Worm (Caenorhabditis elegans) whole organism, young adult: ENCODE measurements around the gene Y17G9A.3.

Source experiments
- C06A6.2 ChIP-seq: fragments of 200-800 bp; sonication (Bioruptor generic); conservative IDR thresholded peaks from 2 replicates; pipeline ENCODE4 v1.3.6; 2022; ENCODE audit warnings: missing genetic modification characterization, missing compliant biosample characterization
- C17E4.6 ChIP-seq: fragments of 200-800 bp; sonication (Bioruptor generic); IDR thresholded peaks from 2 replicates; pipeline ENCODE4 v1.3.6; 2022; ENCODE audit warnings: missing genetic modification reagents, missing genetic modification characterization, missing compliant biosample characterization
- F10E7.11 ChIP-seq: sonication (generic microtip); optimal IDR thresholded peaks from 2 replicates; lab custom pipeline; 2017; ENCODE audit warnings: mild to moderate bottlenecking, missing genetic modification characterization, moderate library complexity, missing compliant biosample characterization
- F49E8.2 ChIP-seq: sonication (generic microtip); optimal IDR thresholded peaks from 3 replicates; lab custom pipeline; 2017; ENCODE audit warnings: missing genetic modification characterization, mild to moderate bottlenecking, missing compliant biosample characterization, antibody characterized with exemption, moderate library complexity; ENCODE audit not compliant: insufficient read depth
- F55B11.4 ChIP-seq: sonication (generic microtip); optimal IDR thresholded peaks from 2 replicates; lab custom pipeline; 2016; ENCODE audit warnings: missing compliant biosample characterization, missing genetic modification characterization, borderline replicate concordance; ENCODE audit not compliant: insufficient read depth
- K12H6.12 ChIP-seq: fragments of 200-800 bp; sonication (Bioruptor generic); optimal IDR thresholded peaks from 2 replicates; lab custom pipeline; 2018; ENCODE audit warnings: mild to moderate bottlenecking, missing genetic modification characterization, missing compliant biosample characterization
- T07F8.4 ChIP-seq: sonication (generic microtip); optimal IDR thresholded peaks from 2 replicates; lab custom pipeline; 2016; ENCODE audit warnings: mild to moderate bottlenecking, missing genetic modification characterization, moderate library complexity, missing compliant biosample characterization
- Y79H2A.3 ChIP-seq: fragments of 200-800 bp; sonication (Bioruptor generic); conservative IDR thresholded peaks from 2 replicates; pipeline ENCODE4 v1.3.6; 2022; ENCODE audit warnings: missing genetic modification reagents, missing genetic modification characterization, missing compliant biosample characterization
- Y95B8A.8 ChIP-seq: fragments of 200-800 bp; sonication (Bioruptor generic); IDR thresholded peaks from 2 replicates; pipeline ENCODE4 v1.3.6; 2022; ENCODE audit warnings: missing genetic modification reagents, missing genetic modification characterization, missing compliant biosample characterization
- aptf-3 ChIP-seq: fragments of 200-800 bp; sonication (Bioruptor generic); IDR thresholded peaks from 2 replicates; pipeline ENCODE4 v1.3.6; 2022; ENCODE audit warnings: missing genetic modification characterization, missing compliant biosample characterization
- atf-7 ChIP-seq: sonication (generic microtip); optimal IDR thresholded peaks from 2 replicates; lab custom pipeline; 2017; ENCODE audit warnings: mild to moderate bottlenecking, missing genetic modification characterization, missing compliant biosample characterization
- cebp-1 ChIP-seq, 2 experiments: fragments of 200-800 bp in 1 of 2; sonication (Bioruptor generic) in 1 of 2; sonication (generic microtip) in 1 of 2; IDR thresholded peaks in 1 of 2; optimal IDR thresholded peaks in 1 of 2; 2 replicates each; pipeline versions ENCODE4 v1.3.6 to Lab custom; 2017 to 2022; ENCODE audit warnings: missing compliant biosample characterization in 2 of 2, missing genetic modification characterization in 2 of 2, mild to moderate bottlenecking in 1 of 2, missing genetic modification reagents in 1 of 2, moderate library complexity in 1 of 2
- cebp-2 ChIP-seq: fragments of 200-800 bp; sonication (Bioruptor generic); IDR thresholded peaks from 2 replicates; pipeline ENCODE4 v1.3.6; 2022; ENCODE audit warnings: missing genetic modification characterization, missing compliant biosample characterization
- ceh-79 ChIP-seq: sonication (generic microtip); optimal IDR thresholded peaks from 2 replicates; lab custom pipeline; 2017; ENCODE audit warnings: mild to moderate bottlenecking, missing genetic modification characterization, missing compliant biosample characterization
- ceh-91 ChIP-seq: fragments of 200-800 bp; sonication (Bioruptor generic); IDR thresholded peaks from 2 replicates; pipeline ENCODE4 v1.3.6; 2022; ENCODE audit warnings: missing genetic modification reagents, missing genetic modification characterization, missing compliant biosample characterization
- chd-7 ChIP-seq: sonication (generic microtip); optimal IDR thresholded peaks from 2 replicates; lab custom pipeline; 2016; ENCODE audit warnings: mild to moderate bottlenecking, missing genetic modification characterization, moderate library complexity, missing compliant biosample characterization
- dpff-1 ChIP-seq: sonication (generic microtip); optimal IDR thresholded peaks from 2 replicates; lab custom pipeline; 2017; ENCODE audit warnings: mild to moderate bottlenecking, missing genetic modification characterization, missing compliant biosample characterization
- efl-1 ChIP-seq: fragments of 150-350 bp; optimal IDR thresholded peaks from 2 replicates; lab custom pipeline; 2014; ENCODE audit warnings: missing biosample characterization, missing genetic modification reagents, missing genetic modification characterization
- egl-18 ChIP-seq: fragments of 200-800 bp; sonication (Bioruptor generic); IDR thresholded peaks from 2 replicates; pipeline ENCODE4 v1.3.6; 2022; ENCODE audit warnings: missing genetic modification reagents, missing genetic modification characterization, missing compliant biosample characterization
- ets-4 ChIP-seq: fragments of 200-800 bp; sonication (Bioruptor generic); optimal IDR thresholded peaks from 2 replicates; lab custom pipeline; 2018; ENCODE audit warnings: mild to moderate bottlenecking, missing genetic modification characterization, missing compliant biosample characterization
- fkh-3 ChIP-seq: sonication (generic microtip); optimal IDR thresholded peaks from 2 replicates; lab custom pipeline; 2016; ENCODE audit warnings: mild to moderate bottlenecking, missing genetic modification characterization, missing compliant biosample characterization
- him-1 ChIP-seq: sonication (generic microtip); optimal IDR thresholded peaks from 2 replicates; lab custom pipeline; 2016; ENCODE audit warnings: missing genotype, missing genetic modification reagents, missing genetic modification characterization, missing compliant biosample characterization
- hlh-12 ChIP-seq: sonication (generic microtip); optimal IDR thresholded peaks from 2 replicates; lab custom pipeline; 2016; ENCODE audit warnings: missing genetic modification characterization, missing compliant biosample characterization
- hmg-20 ChIP-seq: fragments of 200-800 bp; sonication (Bioruptor generic); IDR thresholded peaks from 2 replicates; pipeline ENCODE4 v1.3.6; 2022; ENCODE audit warnings: missing genetic modification reagents, missing genetic modification characterization, missing compliant biosample characterization
- hrde-1 ChIP-seq: sonication (generic microtip); optimal IDR thresholded peaks from 2 replicates; lab custom pipeline; 2016; ENCODE audit warnings: missing genetic modification characterization, mild to moderate bottlenecking, missing compliant biosample characterization, moderate library complexity, missing genotype, missing genetic modification reagents, borderline replicate concordance
- let-607 ChIP-seq, 2 experiments: fragments of 200-800 bp in 1 of 2; sonication (Bioruptor generic) in 1 of 2; sonication (generic microtip) in 1 of 2; optimal IDR thresholded peaks; 2 replicates each; lab custom pipeline; 2016 to 2018; ENCODE audit warnings: mild to moderate bottlenecking in 2 of 2, missing compliant biosample characterization in 2 of 2, missing genetic modification characterization in 2 of 2, moderate library complexity in 2 of 2, missing genotype in 1 of 2
- lin-26 ChIP-seq: fragments of 200-800 bp; sonication (Bioruptor generic); IDR thresholded peaks from 2 replicates; pipeline ENCODE4 v1.3.6; 2022; ENCODE audit warnings: missing genetic modification reagents, missing genetic modification characterization, missing compliant biosample characterization
- lin-54 ChIP-seq: fragments of 200-800 bp; sonication (Bioruptor generic); optimal IDR thresholded peaks from 2 replicates; lab custom pipeline; 2018; ENCODE audit warnings: mild to moderate bottlenecking, missing genetic modification characterization, missing compliant biosample characterization
- mel-28 ChIP-seq: sonication (generic microtip); optimal IDR thresholded peaks from 2 replicates; lab custom pipeline; 2016; ENCODE audit warnings: borderline replicate concordance, mild to moderate bottlenecking, missing genetic modification characterization, missing compliant biosample characterization
- nfyb-1 ChIP-seq: fragments of 200-800 bp; sonication (Bioruptor generic); IDR thresholded peaks from 2 replicates; pipeline ENCODE4 v1.3.6; 2022; ENCODE audit warnings: missing genetic modification reagents, missing genetic modification characterization, missing compliant biosample characterization
- nhr-179 ChIP-seq: sonication (generic microtip); optimal IDR thresholded peaks from 2 replicates; lab custom pipeline; 2016; ENCODE audit warnings: mild to moderate bottlenecking, missing genetic modification characterization, missing compliant biosample characterization
- nhr-80 ChIP-seq: sonication (generic microtip); optimal IDR thresholded peaks from 2 replicates; lab custom pipeline; 2016; ENCODE audit warnings: missing genetic modification characterization, missing compliant biosample characterization
- pha-4 ChIP-seq: fragments of 150-350 bp; sonication (generic microtip); optimal IDR thresholded peaks from 2 replicates; lab custom pipeline; 2014; ENCODE audit warnings: missing biosample characterization, missing genetic modification reagents, missing genetic modification characterization
- sdz-38 ChIP-seq: sonication (generic microtip); optimal IDR thresholded peaks from 2 replicates; lab custom pipeline; 2016; ENCODE audit warnings: missing genotype, missing genetic modification characterization, missing compliant biosample characterization
- snpc-1.1 ChIP-seq: sonication (generic microtip); optimal IDR thresholded peaks from 2 replicates; lab custom pipeline; 2017; ENCODE audit warnings: missing genetic modification characterization, mild to moderate bottlenecking, missing compliant biosample characterization, antibody characterized with exemption, moderate library complexity, missing genotype, missing genetic modification reagents; ENCODE audit not compliant: insufficient read depth
- unc-62 ChIP-seq: fragments of 150-350 bp; optimal IDR thresholded peaks from 2 replicates; lab custom pipeline; 2014; ENCODE audit warnings: missing biosample characterization, missing genetic modification reagents, missing genetic modification characterization
- xnd-1 ChIP-seq: sonication (generic microtip); optimal IDR thresholded peaks from 2 replicates; lab custom pipeline; 2016; ENCODE audit warnings: missing genotype, missing genetic modification reagents, missing genetic modification characterization, missing compliant biosample characterization
- zfh-2 ChIP-seq: fragments of 200-800 bp; sonication (Bioruptor generic); conservative IDR thresholded peaks from 2 replicates; pipeline ENCODE4 v1.3.6; 2022; ENCODE audit warnings: missing genetic modification reagents, missing genetic modification characterization, missing compliant biosample characterization
- ztf-18 ChIP-seq: sonication (generic microtip); optimal IDR thresholded peaks from 2 replicates; lab custom pipeline; 2016; ENCODE audit warnings: missing genotype, mild to moderate bottlenecking, missing genetic modification characterization, missing compliant biosample characterization
- ztf-22 ChIP-seq: fragments of 200-800 bp; sonication (Bioruptor generic); optimal IDR thresholded peaks from 2 replicates; lab custom pipeline; 2018; ENCODE audit warnings: mild to moderate bottlenecking, missing genetic modification characterization, moderate library complexity, missing compliant biosample characterization
- ztf-25 ChIP-seq: fragments of 200-800 bp; sonication (Bioruptor generic); IDR thresholded peaks from 2 replicates; pipeline ENCODE4 v1.3.6; 2022; ENCODE audit warnings: missing genetic modification reagents, missing genetic modification characterization, missing compliant biosample characterization
- ztf-3 ChIP-seq: fragments of 200-800 bp; sonication (Bioruptor generic); optimal IDR thresholded peaks from 2 replicates; lab custom pipeline; 2018; ENCODE audit warnings: mild to moderate bottlenecking, missing genetic modification characterization, missing compliant biosample characterization

The Y17G9A.3 gene

DNA sequence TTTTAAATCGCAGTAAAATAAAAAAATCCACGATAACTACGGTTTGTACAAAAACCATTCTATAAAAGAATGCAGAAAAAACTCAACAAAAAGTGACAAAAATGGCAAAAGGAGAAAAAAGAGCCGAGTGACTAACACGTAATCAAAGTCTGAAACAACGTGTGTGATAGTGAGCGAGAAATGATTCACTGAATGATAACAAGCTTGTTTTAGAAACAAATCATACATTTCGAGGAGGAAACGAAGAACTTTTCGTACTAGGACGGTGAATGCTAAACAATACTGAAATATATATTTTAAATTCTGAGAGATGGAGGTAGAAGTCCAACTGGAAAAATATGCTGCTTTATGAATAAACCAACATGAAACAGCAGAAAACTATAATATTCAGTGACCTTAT, 16.4 kb downstream of the Y17G9A.3 start:
- peak; percentile 61 for TF ChIP-seq nhr-80
- TF ChIP-seq F10E7.11 = no peak

DNA sequence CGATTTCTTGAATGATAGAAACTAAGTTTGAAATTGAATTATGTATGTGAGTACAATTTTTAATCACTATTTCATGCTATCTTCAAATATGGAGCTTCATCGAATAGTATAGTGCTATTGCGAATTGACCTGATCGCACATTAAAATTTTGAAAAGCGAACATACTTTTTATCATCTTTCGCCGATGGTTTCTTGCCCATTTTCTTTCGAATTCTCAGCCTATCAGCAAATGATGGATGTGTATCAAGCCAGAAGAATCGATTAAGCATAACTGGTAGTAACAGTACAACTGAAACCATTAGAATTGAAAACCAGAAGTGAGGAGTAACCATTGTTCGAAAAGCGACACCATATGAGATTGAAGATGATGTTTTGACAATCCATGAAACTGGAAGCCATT, 28.8 kb downstream of the Y17G9A.3 start:
- TF ChIP-seq fkh-3 (tag; lab: Kevin White, UChicago) = no peak
- TF ChIP-seq mel-28 (tag; lab: Kevin White, UChicago) = no peak
- TF ChIP-seq dpff-1 (tag; lab: Kevin White, UChicago) = no peak
- no peak for TF ChIP-seq egl-18 (GFP tag; lab: Robert Waterston, UW)
- TF ChIP-seq sdz-38 (tag; lab: Kevin White, UChicago) = no peak
- no peak for TF ChIP-seq ceh-91 (GFP tag; lab: Robert Waterston, UW)

ce11 chrIV:4827219-4827618, 31.3 kb downstream of the Y17G9A.3 start, which contains the start of gene mpz-4:
mpz-4 (minus strand) TSS chrIV:4827319.
- no peak for TF ChIP-seq him-1 (tag; lab: Kevin White, UChicago)
- no peak for TF ChIP-seq ztf-25 (GFP tag; lab: Robert Waterston, UW)
- no peak for TF ChIP-seq F55B11.4
- TF ChIP-seq hlh-12 = no peak
- TF ChIP-seq efl-1 (GFP tag; lab: Kevin White, UChicago) = no peak
- TF ChIP-seq ets-4 (GFP tag; lab: Kevin White, UChicago) = no peak
- TF ChIP-seq Y95B8A.8 = no peak

DNA sequence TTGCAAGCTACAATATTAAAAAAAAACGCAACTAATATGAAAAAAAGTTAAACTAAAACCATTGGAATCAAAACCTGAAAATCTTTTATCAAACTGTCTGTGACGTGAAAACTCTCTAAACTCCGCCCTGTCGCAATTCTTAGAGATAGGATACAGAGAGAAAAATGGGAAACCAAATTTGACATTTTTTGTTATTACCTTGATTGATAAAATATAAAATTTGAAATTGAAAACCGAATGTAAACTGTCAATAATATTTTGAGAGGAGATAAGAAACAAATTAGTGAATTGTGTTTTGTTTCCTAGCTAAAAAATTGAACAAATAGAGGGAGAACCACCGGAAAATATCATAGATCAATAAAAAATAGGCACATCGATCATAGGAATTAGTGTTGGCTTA, 36.6 kb downstream of the Y17G9A.3 start:
- TF ChIP-seq Y95B8A.8 (no peak), unc-62 (peak; percentile 2), let-607 (tag; optimal IDR thresholded peaks at IDR 0.05; lab: Kevin White, UChicago) (peak in 1 of 2 experiments; percentile 24), C06A6.2 (GFP tag; lab: Robert Waterston, UW) (no peak), nhr-80 (peak; percentile 81)
- TF ChIP-seq, all 124 proteins: peak for 3

DNA sequence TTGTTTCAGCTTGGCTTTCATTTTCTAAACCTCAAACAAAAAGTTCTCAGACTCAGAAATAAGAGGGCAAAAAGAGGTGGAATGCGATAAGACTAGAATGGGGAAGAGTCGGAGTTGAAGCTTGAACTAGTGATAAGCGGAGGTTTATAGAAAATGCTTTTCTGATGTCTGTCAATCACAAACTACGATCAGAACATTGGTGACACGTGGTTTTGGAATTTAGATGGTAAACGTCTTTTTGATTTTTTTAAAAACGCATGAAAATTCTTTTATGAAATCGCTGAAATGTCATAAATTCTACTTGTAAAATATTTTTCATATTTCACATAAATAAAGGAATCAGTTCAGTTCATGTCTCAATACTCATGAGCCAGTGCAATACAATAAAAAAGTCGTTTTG, 37.4 kb downstream of the Y17G9A.3 start, which contains the start of gene H06H21.8:
Gene H06H21.8 (minus strand): TSS at position 78 of the 400 bp plus-strand sequence.
- no peak for TF ChIP-seq ceh-79 (tag; lab: Kevin White, UChicago)
- TF ChIP-seq C17E4.6 = no peak
- no peak for TF ChIP-seq Y95B8A.8
- TF ChIP-seq Y79H2A.3 (GFP tag; lab: Robert Waterston, UW) = no peak
- no peak for TF ChIP-seq K12H6.12 (tag; lab: Kevin White, UChicago)
- peak; percentile 81 to 83 for TF ChIP-seq let-607 (tag; optimal IDR thresholded peaks at IDR 0.05; lab: Kevin White, UChicago)
- TF ChIP-seq ztf-3 (GFP tag; lab: Kevin White, UChicago) = no peak
- TF ChIP-seq cebp-2 (GFP tag; lab: Robert Waterston, UW) = no peak
- no peak for TF ChIP-seq nhr-179
- TF ChIP-seq cebp-1 (GFP tag; IDR thresholded peaks at IDR 0.05; lab: Robert Waterston, UW) = no peak
- TF ChIP-seq cebp-1 (tag; optimal IDR thresholded peaks at IDR 0.05; lab: Kevin White, UChicago) = peak; percentile 45
- no peak for TF ChIP-seq F49E8.2 (tag; lab: Kevin White, UChicago)
- TF ChIP-seq T07F8.4 (tag; lab: Kevin White, UChicago) = no peak
- peak; percentile 4 for TF ChIP-seq ztf-22 (GFP tag; lab: Kevin White, UChicago)
- TF ChIP-seq nfyb-1 (GFP tag; lab: Robert Waterston, UW) = no peak
- no peak for TF ChIP-seq xnd-1 (tag; lab: Kevin White, UChicago)
- no peak for TF ChIP-seq hrde-1 (tag; lab: Kevin White, UChicago)
- no peak for TF ChIP-seq lin-54
- no peak for TF ChIP-seq zfh-2 (GFP tag; lab: Robert Waterston, UW)
- TF ChIP-seq pha-4 (tag; lab: Kevin White, UChicago) = peak; percentile 14
- TF ChIP-seq lin-26 (GFP tag; lab: Robert Waterston, UW) = no peak
- TF ChIP-seq chd-7 (tag; lab: Kevin White, UChicago) = no peak
- TF ChIP-seq hmg-20 (GFP tag; lab: Robert Waterston, UW) = no peak
- TF ChIP-seq aptf-3 = no peak
- no peak for TF ChIP-seq ets-4 (GFP tag; lab: Kevin White, UChicago)
- peak; percentile 33 for TF ChIP-seq atf-7
- TF ChIP-seq snpc-1.1 = no peak
- TF ChIP-seq ztf-18 (tag; lab: Kevin White, UChicago) = no peak
